Worm (Caenorhabditis elegans) whole organism, L2 larva: Measurements from ENCODE around the gene spp-6.

Experiments
- aly-2 ChIP-seq: fragments of 150-350 bp; optimal IDR thresholded peaks from 2 replicates; lab custom pipeline; 2014; ENCODE audit warnings: missing biosample characterization, missing genetic modification characterization
- sma-9 ChIP-seq, 2 experiments: fragments of 150-350 bp in 1 of 2; sonication (generic microtip) in 1 of 2; optimal IDR thresholded peaks; 2 replicates each; lab custom pipeline; 2014 to 2016; ENCODE audit warnings: missing genetic modification characterization in 2 of 2, mild to moderate bottlenecking in 1 of 2, missing biosample characterization in 1 of 2, missing compliant biosample characterization in 1 of 2, missing genetic modification reagents in 1 of 2, moderate library complexity in 1 of 2
- unc-39 ChIP-seq: fragments of 150-350 bp; optimal IDR thresholded peaks from 2 replicates; lab custom pipeline; 2014; ENCODE audit warnings: missing biosample characterization, missing genetic modification characterization
- unc-62 ChIP-seq: fragments of 150-350 bp; optimal IDR thresholded peaks from 2 replicates; lab custom pipeline; 2014; ENCODE audit warnings: missing biosample characterization, missing genetic modification reagents, missing genetic modification characterization

- TF ChIP-seq sma-9 (GFP tag; optimal IDR thresholded peaks at IDR 0.05; lab: Kevin White, UChicago) (no peak), sma-9 (tag; optimal IDR thresholded peaks at IDR 0.05; lab: Kevin White, UChicago) (no peak), unc-39 (tag; lab: Kevin White, UChicago) (no peak), unc-62 (GFP tag; lab: Kevin White, UChicago) (no peak), aly-2 (no peak)
Observed at ce11 chrX:7289565-7289964, 27.6 kb upstream of the spp-6 start.
